Fruit fly (Drosophila melanogaster) whole organism, embryonic: Measurements from ENCODE around the gene loqs.
A peak's percentile ranks its signal among the peaks of the same experiment; 100 is the strongest.

Experiments used
- CG10431 ChIP-seq: fragments of 200-800 bp; sonication (Bioruptor generic); optimal IDR thresholded peaks from 3 replicates; lab custom pipeline; 2018; ENCODE audit warnings: missing biosample characterization, mild to moderate bottlenecking, missing genetic modification characterization
- CG10543 ChIP-seq: fragments of 200-800 bp; sonication (Bioruptor generic); optimal IDR thresholded peaks from 3 replicates; lab custom pipeline; 2017; ENCODE audit warnings: missing biosample characterization, mild to moderate bottlenecking, missing genetic modification characterization, moderate library complexity
- CG11093 ChIP-seq: fragments of 200-800 bp; sonication (Bioruptor generic); IDR thresholded peaks from 3 replicates; pipeline ENCODE4 v1.3.6; 2022; ENCODE audit warnings: missing biosample characterization, missing genetic modification characterization
- CG12071 ChIP-seq: fragments of 200-800 bp; sonication (Bioruptor generic); optimal IDR thresholded peaks from 3 replicates; lab custom pipeline; 2018; ENCODE audit warnings: missing biosample characterization, mild to moderate bottlenecking, missing genetic modification characterization
- CG13624 ChIP-seq: fragments of 200-800 bp; sonication (Bioruptor generic); optimal IDR thresholded peaks from 2 replicates; lab custom pipeline; 2016; ENCODE audit warnings: missing biosample characterization, missing genetic modification characterization
- CG14050 ChIP-seq: fragments of 200-800 bp; sonication (Bioruptor generic); IDR thresholded peaks from 3 replicates; pipeline ENCODE4 v1.3.6; 2022; ENCODE audit warnings: missing biosample characterization, missing genetic modification characterization
- CG14965 ChIP-seq: fragments of 200-800 bp; sonication (Bioruptor generic); optimal IDR thresholded peaks from 2 replicates; lab custom pipeline; 2016; ENCODE audit warnings: missing biosample characterization, missing genetic modification characterization, borderline replicate concordance
- CG15514 ChIP-seq: fragments of 200-800 bp; sonication (Bioruptor generic); optimal IDR thresholded peaks from 3 replicates; lab custom pipeline; 2017; ENCODE audit warnings: missing biosample characterization, missing genetic modification characterization, mild to moderate bottlenecking, moderate library complexity, missing genetic modification reagents
- CG1647 ChIP-seq: fragments of 200-800 bp; sonication (Bioruptor generic); optimal IDR thresholded peaks from 3 replicates; lab custom pipeline; 2016; ENCODE audit warnings: missing biosample characterization, missing genetic modification characterization
- CG1792 ChIP-seq: fragments of 200-800 bp; sonication (Bioruptor generic); optimal IDR thresholded peaks from 2 replicates; lab custom pipeline; 2016; ENCODE audit warnings: missing biosample characterization, missing genetic modification characterization
- CG2120 ChIP-seq: fragments of 200-800 bp; sonication (Bioruptor generic); optimal IDR thresholded peaks from 3 replicates; lab custom pipeline; 2016; ENCODE audit warnings: missing biosample characterization, missing genetic modification characterization
- CG31224 ChIP-seq: fragments of 200-800 bp; sonication (Bioruptor generic); IDR thresholded peaks from 2 replicates; pipeline ENCODE4 v1.3.6; 2022; ENCODE audit warnings: missing biosample characterization, missing genetic modification characterization
- CG32767 ChIP-seq: fragments of 200-800 bp; sonication (Bioruptor generic); IDR thresholded peaks from 2 replicates; pipeline ENCODE4 v1.3.6; 2022; ENCODE audit warnings: missing biosample characterization, missing genetic modification characterization
- CG3281 ChIP-seq: fragments of 200-800 bp; sonication (Bioruptor generic); optimal IDR thresholded peaks from 3 replicates; lab custom pipeline; 2017; ENCODE audit warnings: missing biosample characterization, mild to moderate bottlenecking, missing genetic modification characterization
- CG34422 ChIP-seq: fragments of 200-800 bp; sonication (Bioruptor generic); IDR thresholded peaks from 3 replicates; pipeline ENCODE4 v1.3.6; 2022; ENCODE audit warnings: missing biosample characterization, missing genetic modification characterization
- CG4424 ChIP-seq: fragments of 200-800 bp; sonication (Bioruptor generic); optimal IDR thresholded peaks from 3 replicates; lab custom pipeline; 2016; ENCODE audit warnings: missing biosample characterization, missing genetic modification characterization
- CG5180 ChIP-seq: fragments of 200-800 bp; sonication (Bioruptor generic); optimal IDR thresholded peaks from 3 replicates; lab custom pipeline; 2017; ENCODE audit warnings: missing biosample characterization, missing genetic modification characterization, mild to moderate bottlenecking, moderate library complexity, missing genetic modification reagents
- CG6272 ChIP-seq: fragments of 200-800 bp; sonication (Bioruptor generic); IDR thresholded peaks from 2 replicates; pipeline ENCODE4 v1.3.6; 2022; ENCODE audit warnings: missing biosample characterization, missing genetic modification characterization
- CG8388 ChIP-seq: fragments of 200-800 bp; sonication (Bioruptor generic); optimal IDR thresholded peaks from 2 replicates; lab custom pipeline; 2019; ENCODE audit warnings: missing biosample characterization, mild to moderate bottlenecking, missing genetic modification characterization, moderate library complexity
- CG9876 ChIP-seq: fragments of 200-800 bp; sonication (Bioruptor generic); optimal IDR thresholded peaks from 2 replicates; lab custom pipeline; 2016; ENCODE audit warnings: missing biosample characterization, missing genetic modification characterization
- CkIIα-i1 ChIP-seq: fragments of 200-800 bp; sonication (Bioruptor generic); IDR thresholded peaks from 2 replicates; pipeline ENCODE4 v1.3.6; 2022; ENCODE audit warnings: missing biosample characterization, missing genetic modification characterization
- Dbx ChIP-seq: fragments of 200-800 bp; sonication (Bioruptor generic); IDR thresholded peaks from 3 replicates; pipeline ENCODE4 v1.3.6; 2022; ENCODE audit warnings: missing biosample characterization, missing genetic modification characterization
- Dref ChIP-seq: fragments of 200-800 bp; sonication (Bioruptor generic); IDR thresholded peaks from 2 replicates; pipeline ENCODE4 v1.3.6; 2022; ENCODE audit warnings: missing biosample characterization, missing genetic modification characterization
- H2.0 ChIP-seq: fragments of 200-800 bp; sonication (Bioruptor generic); IDR thresholded peaks from 2 replicates; pipeline ENCODE4 v1.3.6; 2022; ENCODE audit warnings: missing biosample characterization, missing genetic modification characterization
- HLHmδ ChIP-seq: fragments of 200-800 bp; sonication (Bioruptor generic); optimal IDR thresholded peaks from 2 replicates; lab custom pipeline; 2018; ENCODE audit warnings: missing biosample characterization, mild to moderate bottlenecking, missing genetic modification characterization, moderate library complexity
- Hand ChIP-seq: fragments of 200-800 bp; sonication (Bioruptor generic); optimal IDR thresholded peaks from 2 replicates; lab custom pipeline; 2017; ENCODE audit warnings: mild to moderate bottlenecking, missing biosample characterization, missing genetic modification reagents, missing genetic modification characterization
- HmgD ChIP-seq: fragments of 200-800 bp; sonication (Bioruptor generic); optimal IDR thresholded peaks from 3 replicates; lab custom pipeline; 2016; ENCODE audit warnings: missing biosample characterization, missing genetic modification characterization
- Hmx ChIP-seq: fragments of 200-800 bp; sonication (Bioruptor generic); optimal IDR thresholded peaks from 2 replicates; lab custom pipeline; 2016; ENCODE audit warnings: missing biosample characterization, missing genetic modification characterization
- Kr ChIP-seq: fragments of 200-800 bp; sonication (Bioruptor generic); optimal IDR thresholded peaks from 2 replicates; lab custom pipeline; 2017; ENCODE audit warnings: missing biosample characterization, mild to moderate bottlenecking, missing genetic modification characterization
- Meics ChIP-seq: fragments of 200-800 bp; sonication (Bioruptor generic); optimal IDR thresholded peaks from 2 replicates; lab custom pipeline; 2017; ENCODE audit warnings: missing biosample characterization, mild to moderate bottlenecking, missing genetic modification characterization
- NfI ChIP-seq: fragments of 200-800 bp; sonication (Bioruptor generic); optimal IDR thresholded peaks from 3 replicates; lab custom pipeline; 2018; ENCODE audit warnings: missing biosample characterization, mild to moderate bottlenecking, missing genetic modification characterization, moderate library complexity
- Poxn ChIP-seq: fragments of 200-800 bp; sonication (Bioruptor generic); IDR thresholded peaks from 2 replicates; pipeline ENCODE4 v1.3.6; 2022; ENCODE audit warnings: missing biosample characterization, missing genetic modification characterization
- Ssrp ChIP-seq: fragments of 200-800 bp; sonication (Bioruptor generic); optimal IDR thresholded peaks from 2 replicates; lab custom pipeline; 2018; ENCODE audit warnings: missing biosample characterization, mild to moderate bottlenecking, missing genetic modification characterization, moderate library complexity
- Stat92E ChIP-seq, 3 experiments: fragments of >200 bp in 2 of 3; fragments of 200-800 bp in 1 of 3; sonication (Bioruptor generic) in 1 of 3; optimal IDR thresholded peaks; 2 replicates each; lab custom pipeline; 2017 to 2019; ENCODE audit warnings: missing biosample characterization in 3 of 3, missing genetic modification characterization in 3 of 3, mild to moderate bottlenecking in 1 of 3, moderate library complexity in 1 of 3
- amos ChIP-seq: fragments of 200-800 bp; sonication (Bioruptor generic); IDR thresholded peaks from 2 replicates; pipeline ENCODE4 v1.3.6; 2022; ENCODE audit warnings: missing biosample characterization, missing genetic modification characterization; ENCODE audit not compliant: partially characterized antibody
- aop ChIP-seq: fragments of 200-800 bp; sonication (Bioruptor generic); IDR thresholded peaks from 2 replicates; pipeline ENCODE4 v1.3.6; 2022; ENCODE audit warnings: missing biosample characterization, missing genetic modification characterization
- bsh ChIP-seq, 2 experiments: fragments of 200-800 bp; sonication (Bioruptor generic); optimal IDR thresholded peaks; 2 replicates each; lab custom pipeline; 2017 to 2018; ENCODE audit warnings: mild to moderate bottlenecking in 2 of 2, missing biosample characterization in 2 of 2, missing genetic modification characterization in 2 of 2, moderate library complexity in 1 of 2
- cato ChIP-seq: fragments of 200-800 bp; sonication (Bioruptor generic); optimal IDR thresholded peaks from 2 replicates; lab custom pipeline; 2016; ENCODE audit warnings: missing biosample characterization, missing genetic modification characterization, borderline replicate concordance
- ci ChIP-seq: fragments of 200-800 bp; sonication (Bioruptor generic); IDR thresholded peaks from 3 replicates; pipeline ENCODE4 v1.3.6; 2022; ENCODE audit warnings: missing biosample characterization, missing genetic modification characterization
- croc ChIP-seq: fragments of 200-800 bp; sonication (Bioruptor generic); conservative IDR thresholded peaks from 3 replicates; pipeline ENCODE4 v1.3.6; 2022; ENCODE audit warnings: missing biosample characterization, missing genetic modification characterization
- ewg ChIP-seq: fragments of 200-800 bp; sonication (Bioruptor generic); optimal IDR thresholded peaks from 3 replicates; lab custom pipeline; 2017; ENCODE audit warnings: mild to moderate bottlenecking, missing biosample characterization, missing genetic modification reagents, missing genetic modification characterization
- fu2 ChIP-seq: fragments of 200-800 bp; sonication (Bioruptor generic); optimal IDR thresholded peaks from 2 replicates; lab custom pipeline; 2016; ENCODE audit warnings: missing biosample characterization, missing genetic modification characterization
- gce ChIP-seq: fragments of 200-800 bp; sonication (Bioruptor generic); IDR thresholded peaks from 3 replicates; pipeline ENCODE4 v1.3.6; 2022; ENCODE audit warnings: missing biosample characterization, missing genetic modification characterization
- nerfin-2 ChIP-seq: fragments of 200-800 bp; sonication (Bioruptor generic); IDR thresholded peaks from 2 replicates; pipeline ENCODE4 v1.3.6; 2022; ENCODE audit warnings: missing biosample characterization, missing genetic modification characterization; ENCODE audit not compliant: partially characterized antibody
- sens-2 ChIP-seq: fragments of 200-800 bp; sonication (Bioruptor generic); IDR thresholded peaks from 2 replicates; pipeline ENCODE4 v1.3.6; 2022; ENCODE audit warnings: missing biosample characterization, missing genetic modification characterization
- sima ChIP-seq: fragments of 200-800 bp; sonication (Bioruptor generic); optimal IDR thresholded peaks from 2 replicates; lab custom pipeline; 2016; ENCODE audit warnings: missing biosample characterization, missing genetic modification characterization
- slp2 ChIP-seq: fragments of 200-800 bp; sonication (Bioruptor generic); optimal IDR thresholded peaks from 2 replicates; lab custom pipeline; 2016; ENCODE audit warnings: missing biosample characterization, missing genetic modification characterization
- sna ChIP-seq: fragments of 200-800 bp; sonication (Bioruptor generic); IDR thresholded peaks from 2 replicates; pipeline ENCODE4 v1.3.6; 2022; ENCODE audit warnings: missing biosample characterization, missing genetic modification characterization; ENCODE audit not compliant: partially characterized antibody
- tx ChIP-seq: fragments of 200-800 bp; sonication (Bioruptor generic); optimal IDR thresholded peaks from 2 replicates; lab custom pipeline; 2016; ENCODE audit warnings: missing biosample characterization, missing genetic modification characterization
- wor ChIP-seq: fragments of 200-800 bp; sonication (Bioruptor generic); IDR thresholded peaks from 2 replicates; pipeline ENCODE4 v1.3.6; 2022; ENCODE audit warnings: missing biosample characterization, missing genetic modification characterization

The loqs gene

dm6 chr2L:13394903-13395302 lies 12.5 kb downstream of the loqs start, which contains the start of gene RpL24 (continued):
- TF ChIP-seq croc (GFP tag; lab: Robert Waterston, UW) (peak; percentile 36; the same call in 2 of the 3 replicates), amos (GFP tag; lab: Robert Waterston, UW) (no peak), sens-2 (GFP tag; lab: Robert Waterston, UW) (peak; percentile 91), CG9876 (GFP tag; lab: Kevin White, UChicago) (peak; percentile 88), CG11093 (GFP tag; lab: Robert Waterston, UW) (no peak; the same call in 2 of the 3 replicates), Hmx (GFP tag; lab: Kevin White, UChicago) (peak; percentile 57), CG34422 (GFP tag; lab: Robert Waterston, UW) (peak; percentile 90; the same call in 2 of the 3 replicates), HmgD (peak; percentile 50), Meics (GFP tag; lab: Kevin White, UChicago) (peak; percentile 97), sima (GFP tag; lab: Kevin White, UChicago) (peak; percentile 90), ci (GFP tag; lab: Robert Waterston, UW) (peak; percentile 99), ewg (GFP tag; lab: Kevin White, UChicago) (peak; percentile 85), nerfin-2 (GFP tag; lab: Robert Waterston, UW) (no peak), CG4424 (GFP tag; lab: Kevin White, UChicago) (peak; percentile 90), CG1792 (GFP tag; lab: Kevin White, UChicago) (peak; percentile 80), Hand (peak; percentile 88), tx (GFP tag; lab: Kevin White, UChicago) (peak; percentile 57), CG3281 (GFP tag; lab: Kevin White, UChicago) (peak; percentile 96), fu2 (GFP tag; lab: Kevin White, UChicago) (peak; percentile 73), wor (GFP tag; lab: Robert Waterston, UW) (peak; percentile 18; the same call in 1 of the 2 replicates), bsh (GFP tag; optimal IDR thresholded peaks at IDR 0.05; lab: Kevin White, UChicago) (peak; percentile 74 to 84), slp2 (GFP tag; lab: Kevin White, UChicago) (peak; percentile 80), CG10543 (GFP tag; lab: Kevin White, UChicago) (peak; percentile 96), Ssrp (tag; lab: Kevin White, UChicago) (peak; percentile 27), sna (GFP tag; lab: Robert Waterston, UW) (no peak), cato (GFP tag; lab: Kevin White, UChicago) (peak; percentile 66), Kr (GFP tag; lab: Kevin White, UChicago) (peak; percentile 83), Stat92E (GFP tag; optimal IDR thresholded peaks at IDR 0.05; lab: Kevin White, UChicago) (peak in 1 of 3 experiments; percentile 72), CG15514 (GFP tag; lab: Kevin White, UChicago) (peak; percentile 94), CkIIα-i1 (GFP tag; lab: Robert Waterston, UW) (no peak), Poxn (GFP tag; lab: Robert Waterston, UW) (no peak), CG8388 (GFP tag; lab: Kevin White, UChicago) (peak; percentile 87), CG32767 (GFP tag; lab: Robert Waterston, UW) (peak; percentile 50; the same call in 1 of the 2 replicates), NfI (GFP tag; lab: Kevin White, UChicago) (peak; percentile 96), CG1647 (GFP tag; lab: Kevin White, UChicago) (peak; percentile 77), CG5180 (GFP tag; lab: Kevin White, UChicago) (peak; percentile 80), CG10431 (peak; percentile 93), CG14050 (peak; percentile 85), CG14965 (GFP tag; lab: Kevin White, UChicago) (peak; percentile 48), aop (peak; percentile 86), Dref (peak; percentile 31; the same call in 1 of the 2 replicates), Dbx (GFP tag; lab: Robert Waterston, UW) (peak; percentile 89), CG13624 (GFP tag; lab: Kevin White, UChicago) (peak; percentile 92), CG6272 (GFP tag; lab: Robert Waterston, UW) (peak; percentile 64; the same call in 1 of the 2 replicates), H2.0 (GFP tag; lab: Robert Waterston, UW) (peak; percentile 82), CG2120 (GFP tag; lab: Kevin White, UChicago) (peak; percentile 73), CG12071 (GFP tag; lab: Kevin White, UChicago) (peak; percentile 96), HLHmδ (GFP tag; lab: Kevin White, UChicago) (peak; percentile 94), CG31224 (GFP tag; lab: Robert Waterston, UW) (peak; percentile 76), gce (GFP tag; lab: Robert Waterston, UW) (peak; percentile 96)
